Worm (Caenorhabditis elegans): ENCODE data around the gene pei-2.

DNA sequence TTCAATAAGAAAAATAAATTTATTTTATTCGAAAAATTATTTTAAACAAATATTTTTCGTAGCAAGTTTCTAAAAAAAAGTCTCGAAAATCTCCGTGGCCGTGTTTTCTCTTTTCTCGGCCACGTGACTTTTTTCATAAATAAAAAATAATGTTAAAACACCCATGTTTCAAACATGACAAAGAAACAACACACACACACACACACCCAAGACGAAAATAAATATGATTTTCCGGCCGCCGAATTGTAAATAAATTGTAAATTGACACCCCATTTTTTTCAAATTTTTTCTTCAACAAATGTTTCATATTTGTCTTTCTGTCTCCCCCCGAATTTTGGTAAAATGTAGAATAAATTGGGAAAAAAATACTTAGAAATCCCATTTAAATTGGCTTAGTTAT lies 45.4 kb downstream of the pei-2 start:
- TF ChIP-seq nhr-237 (tag; optimal IDR thresholded peaks at IDR 0.05) (no peak), unc-39 (tag; optimal IDR thresholded peaks at IDR 0.05) (no peak), snpc-4 (tag; optimal IDR thresholded peaks at IDR 0.05) (no peak), sem-4 (tag; optimal IDR thresholded peaks at IDR 0.05) (no peak), dmd-4 (tag; optimal IDR thresholded peaks at IDR 0.05) (no peak)

Measured in whole organism, L2 larva.